Fruit fly (Drosophila melanogaster) whole organism, prepupa: ENCODE results near the gene CG32726.

Experiments
- Blimp-1 ChIP-seq: fragments of 200-800 bp; sonication (Bioruptor generic); optimal IDR thresholded peaks from 3 replicates; lab custom pipeline; 2017; ENCODE audit warnings: missing biosample characterization, missing genetic modification characterization, mild to moderate bottlenecking, moderate library complexity, missing genetic modification reagents
- CG10631 ChIP-seq: fragments of 200-800 bp; sonication (Bioruptor generic); optimal IDR thresholded peaks from 2 replicates; lab custom pipeline; 2016; ENCODE audit warnings: missing biosample characterization, missing genetic modification characterization
- CG10669 ChIP-seq: fragments of 200-800 bp; sonication (Bioruptor generic); optimal IDR thresholded peaks from 3 replicates; lab custom pipeline; 2018; ENCODE audit warnings: missing biosample characterization, mild to moderate bottlenecking, missing genetic modification characterization, moderate library complexity
- CG11762 ChIP-seq: fragments of 200-800 bp; sonication (Bioruptor generic); optimal IDR thresholded peaks from 3 replicates; lab custom pipeline; 2016; ENCODE audit warnings: missing biosample characterization, missing genetic modification characterization; ENCODE audit not compliant: insufficient read depth
- CG11902 ChIP-seq: fragments of 200-800 bp; sonication (Bioruptor generic); optimal IDR thresholded peaks from 3 replicates; lab custom pipeline; 2016; ENCODE audit warnings: missing biosample characterization, missing genetic modification characterization
- CG16779 ChIP-seq: fragments of 200-800 bp; sonication (Bioruptor generic); optimal IDR thresholded peaks from 3 replicates; lab custom pipeline; 2017; ENCODE audit warnings: missing biosample characterization, mild to moderate bottlenecking, missing genetic modification characterization
- CG32006 ChIP-seq: fragments of 200-800 bp; sonication (Bioruptor generic); optimal IDR thresholded peaks from 3 replicates; lab custom pipeline; 2017; ENCODE audit warnings: missing biosample characterization, mild to moderate bottlenecking, missing genetic modification characterization
- CG3919 ChIP-seq: fragments of 200-800 bp; sonication (Bioruptor generic); optimal IDR thresholded peaks from 3 replicates; lab custom pipeline; 2016; ENCODE audit warnings: missing biosample characterization, missing genetic modification characterization
- CG6163 ChIP-seq: fragments of 200-800 bp; sonication (Bioruptor generic); IDR thresholded peaks from 3 replicates; pipeline ENCODE4 v1.3.6; 2022; ENCODE audit warnings: missing biosample characterization, missing genetic modification characterization
- CG6276 ChIP-seq: fragments of 200-800 bp; sonication (Bioruptor generic); optimal IDR thresholded peaks from 2 replicates; lab custom pipeline; 2017; ENCODE audit warnings: missing biosample characterization, mild to moderate bottlenecking, missing genetic modification characterization
- CG6808 ChIP-seq: fragments of 200-800 bp; sonication (Bioruptor generic); optimal IDR thresholded peaks from 3 replicates; lab custom pipeline; 2017; ENCODE audit warnings: missing biosample characterization, missing genetic modification characterization, mild to moderate bottlenecking, moderate library complexity, missing genetic modification reagents
- CG8119 ChIP-seq: fragments of 200-800 bp; sonication (Bioruptor generic); IDR thresholded peaks from 3 replicates; pipeline ENCODE4 v1.3.6; 2022; ENCODE audit warnings: missing biosample characterization, missing genetic modification characterization
- CG8319 ChIP-seq: fragments of 200-800 bp; sonication (Bioruptor generic); optimal IDR thresholded peaks from 3 replicates; lab custom pipeline; 2016; ENCODE audit warnings: missing biosample characterization, missing genetic modification characterization
- CG8632 ChIP-seq: fragments of 200-800 bp; sonication (Bioruptor generic); optimal IDR thresholded peaks from 3 replicates; lab custom pipeline; 2016; ENCODE audit warnings: missing biosample characterization, missing genetic modification characterization
- CG9139 ChIP-seq: fragments of 200-800 bp; sonication (Bioruptor generic); optimal IDR thresholded peaks from 3 replicates; lab custom pipeline; 2017; ENCODE audit warnings: missing biosample characterization, mild to moderate bottlenecking, missing genetic modification characterization
- Eip78C ChIP-seq: fragments of 200-800 bp; sonication (Bioruptor generic); peaks from one replicate; lab custom pipeline; 2016; ENCODE audit warnings: missing biosample characterization, missing genetic modification characterization
- Eip93F ChIP-seq: fragments of 200-800 bp; sonication (Bioruptor generic); optimal IDR thresholded peaks from 2 replicates; lab custom pipeline; 2016; ENCODE audit warnings: missing biosample characterization, mild to moderate bottlenecking, missing genetic modification characterization
- Ets21C ChIP-seq: fragments of 200-800 bp; sonication (Bioruptor generic); optimal IDR thresholded peaks from 3 replicates; lab custom pipeline; 2016; ENCODE audit warnings: missing biosample characterization, missing genetic modification characterization
- Hr38 ChIP-seq: sonication (Bioruptor generic); optimal IDR thresholded peaks from 2 replicates; lab custom pipeline; 2016; ENCODE audit warnings: missing biosample characterization, missing genetic modification characterization
- Hr4 ChIP-seq: fragments of 200-800 bp; sonication (Bioruptor generic); optimal IDR thresholded peaks from 3 replicates; lab custom pipeline; 2016; ENCODE audit warnings: missing biosample characterization, missing genetic modification characterization
- Met ChIP-seq: fragments of 200-800 bp; sonication (Bioruptor generic); optimal IDR thresholded peaks from 3 replicates; lab custom pipeline; 2016; ENCODE audit warnings: missing biosample characterization, missing genetic modification characterization
- Sox14 ChIP-seq: fragments of 200-800 bp; sonication (Bioruptor generic); optimal IDR thresholded peaks from 3 replicates; lab custom pipeline; 2016; ENCODE audit warnings: missing biosample characterization, missing genetic modification characterization
- achi ChIP-seq: fragments of 200-800 bp; sonication (Bioruptor generic); optimal IDR thresholded peaks from 3 replicates; lab custom pipeline; 2016; ENCODE audit warnings: missing biosample characterization, missing genetic modification characterization
- dac ChIP-seq: fragments of 200-800 bp; sonication (Bioruptor generic); optimal IDR thresholded peaks from 2 replicates; lab custom pipeline; 2017; ENCODE audit warnings: missing biosample characterization, mild to moderate bottlenecking, missing genetic modification characterization
- dsx ChIP-seq: fragments of 200-800 bp; optimal IDR thresholded peaks from 3 replicates; lab custom pipeline; 2019; ENCODE audit warnings: missing biosample characterization, mild to moderate bottlenecking, missing genetic modification characterization, moderate library complexity; ENCODE audit not compliant: poor library complexity, severe bottlenecking
- eg ChIP-seq: fragments of 200-800 bp; sonication (Bioruptor generic); IDR thresholded peaks from 3 replicates; pipeline ENCODE4 v1.3.6; 2022; ENCODE audit warnings: missing biosample characterization, missing genetic modification characterization
- esn ChIP-seq: fragments of 200-800 bp; sonication (Bioruptor generic); optimal IDR thresholded peaks from 2 replicates; lab custom pipeline; 2016; ENCODE audit warnings: missing biosample characterization, mild to moderate bottlenecking, missing genetic modification characterization, moderate library complexity
- fkh ChIP-seq: fragments of 200-800 bp; sonication (Bioruptor generic); optimal IDR thresholded peaks from 3 replicates; lab custom pipeline; 2017; ENCODE audit warnings: missing biosample characterization, mild to moderate bottlenecking, missing genetic modification characterization, moderate library complexity
- net ChIP-seq: fragments of 200-800 bp; sonication (Bioruptor generic); optimal IDR thresholded peaks from 3 replicates; lab custom pipeline; 2016; ENCODE audit warnings: missing biosample characterization, missing genetic modification characterization
- spab ChIP-seq: fragments of 200-800 bp; sonication (Bioruptor generic); optimal IDR thresholded peaks from 2 replicates; lab custom pipeline; 2017; ENCODE audit warnings: missing biosample characterization, mild to moderate bottlenecking, missing genetic modification characterization, missing genetic modification reagents
- vri ChIP-seq: fragments of 200-800 bp; sonication (Bioruptor generic); optimal IDR thresholded peaks from 3 replicates; lab custom pipeline; 2016; ENCODE audit warnings: missing biosample characterization, mild to moderate bottlenecking, missing genetic modification characterization

Gene CG32726

dm6 chrX:7417875-7418274, 7.7 kb downstream of the CG32726 start:
- TF ChIP-seq CG10669 (GFP tag; lab: Kevin White, UChicago) (no peak), spab (GFP tag; lab: Kevin White, UChicago) (no peak), Eip93F (GFP tag; lab: Kevin White, UChicago) (no peak), esn (no peak), CG8319 (no peak), Eip78C (no peak), CG32006 (GFP tag; lab: Kevin White, UChicago) (no peak), CG8119 (GFP tag; lab: Robert Waterston, UW) (no peak), vri (no peak), CG8632 (GFP tag; lab: Kevin White, UChicago) (no peak)

dm6 chrX:7416953-7417352, 8.6 kb downstream of the CG32726 start, which contains the start of gene CG34337:
Gene CG34337, plus strand, starts transcription at chrX:7417253.
- TF ChIP-seq CG3919 (GFP tag; lab: Kevin White, UChicago) (no peak), CG6276 (GFP tag; lab: Kevin White, UChicago) (no peak), Hr38 (GFP tag; lab: Kevin White, UChicago) (no peak), Eip93F (GFP tag; lab: Kevin White, UChicago) (no peak), Met (no peak), Blimp-1 (no peak), CG6163 (GFP tag; lab: Robert Waterston, UW) (no peak), Ets21C (GFP tag; lab: Kevin White, UChicago) (no peak), CG11902 (GFP tag; lab: Kevin White, UChicago) (no peak)

dm6 chrX:7415027-7415426, 10.5 kb downstream of the CG32726 start:
- no peak for TF ChIP-seq CG16779 (tag; lab: Kevin White, UChicago)
- TF ChIP-seq CG9139, result no peak
- no peak for TF ChIP-seq dsx (GFP tag; lab: Kevin White, UChicago)
- no peak for TF ChIP-seq spab (GFP tag; lab: Kevin White, UChicago)
- TF ChIP-seq Eip78C, result no peak

- TF ChIP-seq Eip93F (GFP tag; lab: Kevin White, UChicago) (no peak), CG6163 (GFP tag; lab: Robert Waterston, UW) (no peak), CG8119 (GFP tag; lab: Robert Waterston, UW) (no peak), achi (GFP tag; lab: Kevin White, UChicago) (no peak), eg (GFP tag; lab: Robert Waterston, UW) (no peak), net (GFP tag; lab: Kevin White, UChicago) (no peak), CG9139 (no peak), Hr4 (GFP tag; lab: Kevin White, UChicago) (no peak), Blimp-1 (no peak), esn (no peak), dac (GFP tag; lab: Kevin White, UChicago) (no peak), Eip78C (no peak), CG6276 (GFP tag; lab: Kevin White, UChicago) (no peak), Sox14 (GFP tag; lab: Kevin White, UChicago) (no peak), spab (GFP tag; lab: Kevin White, UChicago) (no peak), CG6808 (GFP tag; lab: Kevin White, UChicago) (no peak), CG16779 (tag; lab: Kevin White, UChicago) (no peak), CG3919 (GFP tag; lab: Kevin White, UChicago) (no peak), CG11762 (GFP tag; lab: Kevin White, UChicago) (no peak), fkh (GFP tag; lab: Kevin White, UChicago) (no peak)
- TF ChIP-seq, all 60 proteins: peak for 0
Measured at dm6 chrX:7413569-7413968, 12.0 kb downstream of the CG32726 start, which contains the start of gene CG42705. Gene CG42705, plus strand, starts transcription at chrX:7413869.

dm6 chrX:7412368-7412767, 13.2 kb downstream of the CG32726 start, which contains the start of gene CG42704:
Gene CG42704, plus strand, starts transcription at chrX:7412668.
- TF ChIP-seq CG10631 (GFP tag; lab: Kevin White, UChicago), result no peak
